Worm (Caenorhabditis elegans) whole organism, L4/young adult: ENCODE results near the gene F54E4.2.

Experiments
- W03F9.2 ChIP-seq: fragments of 150-350 bp; optimal IDR thresholded peaks from 2 replicates; lab custom pipeline; 2014; ENCODE audit warnings: missing biosample characterization, missing genetic modification characterization
- dao-5 ChIP-seq: sonication (generic microtip); optimal IDR thresholded peaks from 2 replicates; lab custom pipeline; 2016; ENCODE audit warnings: missing genotype, missing genetic modification characterization, moderate library complexity, missing compliant biosample characterization
- him-1 ChIP-seq: sonication (generic microtip); optimal IDR thresholded peaks from 2 replicates; lab custom pipeline; 2016; ENCODE audit warnings: missing genotype, missing genetic modification reagents, missing genetic modification characterization, missing compliant biosample characterization

ce11 chrX:14645392-14645791 is 16.7 kb upstream of the F54E4.2 start, which contains the start of gene F54E4.4:
- TF ChIP-seq dao-5 (tag; lab: Kevin White, UChicago): no peak
- TF ChIP-seq W03F9.2 (tag; lab: Kevin White, UChicago): no peak
- no peak for TF ChIP-seq him-1
